Worm (Caenorhabditis elegans): Measurements from ENCODE around the gene hpo-38.

DNA sequence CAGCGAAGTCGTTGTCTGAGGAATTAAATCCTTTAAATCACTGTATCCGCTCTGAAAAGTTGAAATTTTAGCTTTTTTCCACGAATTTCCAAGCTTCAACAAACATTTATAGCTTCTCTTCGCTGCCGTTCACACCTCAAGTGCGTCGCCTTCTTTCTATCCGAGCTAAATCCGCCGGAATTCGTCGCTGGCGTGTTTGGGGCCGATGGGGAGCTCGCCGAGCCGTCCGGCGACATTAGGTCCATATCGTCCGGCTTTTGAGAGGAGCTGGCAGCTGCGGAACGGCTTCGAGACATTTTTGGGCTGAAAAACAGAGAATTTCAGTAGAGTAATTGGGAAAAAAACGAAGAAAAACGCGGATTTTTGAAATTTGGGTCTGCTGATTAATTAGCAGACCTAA lies 42.4 kb upstream of the hpo-38 start, which contains the start of gene mxl-2:
- TF ChIP-seq ama-1 (optimal IDR thresholded peaks at IDR 0.05) = no peak
- TF ChIP-seq skn-1 (tag; optimal IDR thresholded peaks at IDR 0.05) = no peak
- no peak for TF ChIP-seq ZK546.5 (tag; optimal IDR thresholded peaks at IDR 0.05)
- TF ChIP-seq lir-3 (tag; optimal IDR thresholded peaks at IDR 0.05) = no peak
- no peak for TF ChIP-seq ceh-82 (tag; optimal IDR thresholded peaks at IDR 0.05)

Measured in whole organism, L4 larva.